Fruit fly (Drosophila melanogaster): ENCODE data around the gene Sf3b5.

Sf3b5 gene

dm6 chr3R:8978768-8979167 is 36.4 kb downstream of the Sf3b5 start (continued):
- TF ChIP-seq Eip74EF (GFP tag; optimal IDR thresholded peaks at IDR 0.05) (peak in 1 of 2 experiments; percentile 6), HHEX (GFP tag; optimal IDR thresholded peaks at IDR 0.05) (peak; percentile 16), CG18262 (tag; optimal IDR thresholded peaks at IDR 0.05) (peak; percentile 23), HmgZ (tag; optimal IDR thresholded peaks at IDR 0.05) (no peak), vfl (GFP tag; optimal IDR thresholded peaks at IDR 0.05) (no peak), Side (GFP tag; optimal IDR thresholded peaks at IDR 0.05) (no peak), chn (GFP tag; optimal IDR thresholded peaks at IDR 0.05) (no peak), CG7786 (GFP tag; optimal IDR thresholded peaks at IDR 0.05) (no peak), CG15601 (tag; optimal IDR thresholded peaks at IDR 0.05) (peak; percentile 50), z (GFP tag; IDR thresholded peaks at IDR 0.05) (no peak), gce (GFP tag; IDR thresholded peaks at IDR 0.05) (peak; percentile 62; the same call in 1 of the 3 replicates), Aef1 (GFP tag; IDR thresholded peaks at IDR 0.05) (no peak), CG17612 (GFP tag; IDR thresholded peaks at IDR 0.05) (no peak), CG11085 (GFP tag; IDR thresholded peaks at IDR 0.05) (no peak), Oli (tag; optimal IDR thresholded peaks at IDR 0.05) (peak; percentile 37), CG3281 (GFP tag; optimal IDR thresholded peaks at IDR 0.05) (no peak), CG12236 (GFP tag; optimal IDR thresholded peaks at IDR 0.05) (no peak), lola (GFP tag; optimal IDR thresholded peaks at IDR 0.05) (peak in 1 of 3 experiments; percentile 12), nmo (GFP tag; optimal IDR thresholded peaks at IDR 0.05) (peak; percentile 45), trh (GFP tag; optimal IDR thresholded peaks at IDR 0.05) (no peak), MBD-R2 (GFP tag; IDR thresholded peaks at IDR 0.05) (no peak), CG10267 (tag; optimal IDR thresholded peaks at IDR 0.05) (peak; percentile 35), corto (GFP tag; optimal IDR thresholded peaks at IDR 0.05) (peak; percentile 35), klu (GFP tag; IDR thresholded peaks at IDR 0.05) (no peak), CG11504 (tag; optimal IDR thresholded peaks at IDR 0.05) (peak; percentile 68), CG3407 (GFP tag; optimal IDR thresholded peaks at IDR 0.05) (peak; percentile 2), Xbp1 (GFP tag; optimal IDR thresholded peaks at IDR 0.05) (peak; percentile 20), GATAe (GFP tag; conservative IDR thresholded peaks at IDR 0.05) (no peak), row (GFP tag; IDR thresholded peaks at IDR 0.05) (peak; percentile 61), gfzf (GFP tag; optimal IDR thresholded peaks at IDR 0.05) (no peak), CG10959 (GFP tag; IDR thresholded peaks at IDR 0.05) (no peak), CG18476 (GFP tag; optimal IDR thresholded peaks at IDR 0.05) (no peak), tgo (GFP tag; IDR thresholded peaks at IDR 0.05) (peak; percentile 70), aop (GFP tag; IDR thresholded peaks at IDR 0.05) (no peak), ap (GFP tag; IDR thresholded peaks at IDR 0.05) (peak; percentile 46; the same call in 1 of the 2 replicates), Vsx1 (GFP tag; optimal IDR thresholded peaks at IDR 0.05) (no peak), pnt (GFP tag; optimal IDR thresholded peaks at IDR 0.05) (no peak), Tbp (GFP tag; optimal IDR thresholded peaks at IDR 0.05) (no peak), E2f1 (GFP tag; IDR thresholded peaks at IDR 0.05) (0 out of 2 replicates have a peak, but pooled peaks have one; percentile 20), Dfd (GFP tag; optimal IDR thresholded peaks at IDR 0.05) (no peak), CG7963 (GFP tag; IDR thresholded peaks at IDR 0.05; ENCODE audit: partially characterized antibody) (no peak), stwl (tag; optimal IDR thresholded peaks at IDR 0.05) (no peak), MESR4 (GFP tag; optimal IDR thresholded peaks at IDR 0.05) (no peak), org-1 (GFP tag; optimal IDR thresholded peaks at IDR 0.05) (no peak), CG14965 (GFP tag; optimal IDR thresholded peaks at IDR 0.05; ENCODE audit: borderline replicate concordance) (no peak), CG14014 (GFP tag; IDR thresholded peaks at IDR 0.05) (0 out of 2 replicates have a peak, but pooled peaks have one; percentile 40), YL-1 (GFP tag; optimal IDR thresholded peaks at IDR 0.05) (no peak), Deaf1 (tag; optimal IDR thresholded peaks at IDR 0.05) (no peak), Dip3 (GFP tag; optimal IDR thresholded peaks at IDR 0.05) (no peak), CG12155 (GFP tag; optimal IDR thresholded peaks at IDR 0.05) (no peak), Abd-B (GFP tag; optimal IDR thresholded peaks at IDR 0.05) (no peak)

All from whole organism, embryonic.